Fruit fly (Drosophila melanogaster) whole organism, prepupa: ENCODE data around the gene RhoGAP19D.
A peak's percentile ranks its signal among the peaks of the same experiment; 100 is the strongest.

Experiments used
- Blimp-1 ChIP-seq: fragments of 200-800 bp; sonication (Bioruptor generic); optimal IDR thresholded peaks from 3 replicates; lab custom pipeline; 2017; ENCODE audit warnings: missing biosample characterization, missing genetic modification characterization, mild to moderate bottlenecking, moderate library complexity, missing genetic modification reagents
- CG10631 ChIP-seq: fragments of 200-800 bp; sonication (Bioruptor generic); optimal IDR thresholded peaks from 2 replicates; lab custom pipeline; 2016; ENCODE audit warnings: missing biosample characterization, missing genetic modification characterization
- CG10669 ChIP-seq: fragments of 200-800 bp; sonication (Bioruptor generic); optimal IDR thresholded peaks from 3 replicates; lab custom pipeline; 2018; ENCODE audit warnings: missing biosample characterization, mild to moderate bottlenecking, missing genetic modification characterization, moderate library complexity
- CG11294 ChIP-seq: fragments of 200-800 bp; sonication (Bioruptor generic); IDR thresholded peaks from 2 replicates; pipeline ENCODE4 v1.3.6; 2022; ENCODE audit warnings: missing biosample characterization, missing genetic modification characterization
- CG11762 ChIP-seq: fragments of 200-800 bp; sonication (Bioruptor generic); optimal IDR thresholded peaks from 3 replicates; lab custom pipeline; 2016; ENCODE audit warnings: missing biosample characterization, missing genetic modification characterization; ENCODE audit not compliant: insufficient read depth
- CG11902 ChIP-seq: fragments of 200-800 bp; sonication (Bioruptor generic); optimal IDR thresholded peaks from 3 replicates; lab custom pipeline; 2016; ENCODE audit warnings: missing biosample characterization, missing genetic modification characterization
- CG15336 ChIP-seq: fragments of 200-800 bp; sonication (Bioruptor generic); IDR thresholded peaks from 2 replicates; pipeline ENCODE4 v1.3.6; 2022; ENCODE audit warnings: missing biosample characterization, missing genetic modification characterization
- CG1621 ChIP-seq: fragments of 200-800 bp; sonication (Bioruptor generic); optimal IDR thresholded peaks from 3 replicates; lab custom pipeline; 2018; ENCODE audit warnings: missing biosample characterization, mild to moderate bottlenecking, missing genetic modification characterization
- CG16779 ChIP-seq: fragments of 200-800 bp; sonication (Bioruptor generic); optimal IDR thresholded peaks from 3 replicates; lab custom pipeline; 2017; ENCODE audit warnings: missing biosample characterization, mild to moderate bottlenecking, missing genetic modification characterization
- CG32006 ChIP-seq: fragments of 200-800 bp; sonication (Bioruptor generic); optimal IDR thresholded peaks from 3 replicates; lab custom pipeline; 2017; ENCODE audit warnings: missing biosample characterization, mild to moderate bottlenecking, missing genetic modification characterization
- CG34406 ChIP-seq: fragments of 200-800 bp; sonication (Bioruptor generic); optimal IDR thresholded peaks from 3 replicates; lab custom pipeline; 2016; ENCODE audit warnings: missing biosample characterization, missing genetic modification characterization
- CG3919 ChIP-seq: fragments of 200-800 bp; sonication (Bioruptor generic); optimal IDR thresholded peaks from 3 replicates; lab custom pipeline; 2016; ENCODE audit warnings: missing biosample characterization, missing genetic modification characterization
- CG4318 ChIP-seq: fragments of 200-800 bp; sonication (Bioruptor generic); optimal IDR thresholded peaks from 3 replicates; lab custom pipeline; 2017; ENCODE audit warnings: missing biosample characterization, mild to moderate bottlenecking, missing genetic modification characterization
- CG6163 ChIP-seq: fragments of 200-800 bp; sonication (Bioruptor generic); IDR thresholded peaks from 3 replicates; pipeline ENCODE4 v1.3.6; 2022; ENCODE audit warnings: missing biosample characterization, missing genetic modification characterization
- CG6808 ChIP-seq: fragments of 200-800 bp; sonication (Bioruptor generic); optimal IDR thresholded peaks from 3 replicates; lab custom pipeline; 2017; ENCODE audit warnings: missing biosample characterization, missing genetic modification characterization, mild to moderate bottlenecking, moderate library complexity, missing genetic modification reagents
- CG7368 ChIP-seq: fragments of 200-800 bp; sonication (Bioruptor generic); optimal IDR thresholded peaks from 3 replicates; lab custom pipeline; 2016; ENCODE audit warnings: missing biosample characterization, missing genetic modification characterization
- CG8119 ChIP-seq: fragments of 200-800 bp; sonication (Bioruptor generic); IDR thresholded peaks from 3 replicates; pipeline ENCODE4 v1.3.6; 2022; ENCODE audit warnings: missing biosample characterization, missing genetic modification characterization
- CG8319 ChIP-seq: fragments of 200-800 bp; sonication (Bioruptor generic); optimal IDR thresholded peaks from 3 replicates; lab custom pipeline; 2016; ENCODE audit warnings: missing biosample characterization, missing genetic modification characterization
- CG9139 ChIP-seq: fragments of 200-800 bp; sonication (Bioruptor generic); optimal IDR thresholded peaks from 3 replicates; lab custom pipeline; 2017; ENCODE audit warnings: missing biosample characterization, mild to moderate bottlenecking, missing genetic modification characterization
- Eip75B ChIP-seq: fragments of 200-800 bp; sonication (Bioruptor generic); optimal IDR thresholded peaks from 3 replicates; lab custom pipeline; 2016; ENCODE audit warnings: missing biosample characterization, missing genetic modification characterization
- Eip78C ChIP-seq: fragments of 200-800 bp; sonication (Bioruptor generic); peaks from one replicate; lab custom pipeline; 2016; ENCODE audit warnings: missing biosample characterization, missing genetic modification characterization
- Eip93F ChIP-seq: fragments of 200-800 bp; sonication (Bioruptor generic); optimal IDR thresholded peaks from 2 replicates; lab custom pipeline; 2016; ENCODE audit warnings: missing biosample characterization, mild to moderate bottlenecking, missing genetic modification characterization
- Gug ChIP-seq: fragments of 200-800 bp; sonication (Bioruptor generic); IDR thresholded peaks from 2 replicates; pipeline ENCODE4 v1.3.6; 2022; ENCODE audit warnings: missing biosample characterization, missing genetic modification characterization
- Hr38 ChIP-seq: sonication (Bioruptor generic); optimal IDR thresholded peaks from 2 replicates; lab custom pipeline; 2016; ENCODE audit warnings: missing biosample characterization, missing genetic modification characterization
- Hr39 ChIP-seq: fragments of 200-800 bp; sonication (Bioruptor generic); optimal IDR thresholded peaks from 2 replicates; lab custom pipeline; 2016; ENCODE audit warnings: missing biosample characterization, missing genetic modification characterization
- OdsH ChIP-seq: fragments of 200-800 bp; sonication (Bioruptor generic); optimal IDR thresholded peaks from 3 replicates; lab custom pipeline; 2016; ENCODE audit warnings: missing biosample characterization, missing genetic modification characterization
- Sox102F ChIP-seq: fragments of 200-800 bp; sonication (Bioruptor generic); optimal IDR thresholded peaks from 2 replicates; lab custom pipeline; 2016; ENCODE audit warnings: missing biosample characterization, mild to moderate bottlenecking, missing genetic modification characterization
- Sox15 ChIP-seq: fragments of 200-800 bp; sonication (Bioruptor generic); optimal IDR thresholded peaks from 3 replicates; lab custom pipeline; 2016; ENCODE audit warnings: missing biosample characterization, missing genetic modification characterization
- acj6 ChIP-seq: fragments of 200-800 bp; sonication (Bioruptor generic); optimal IDR thresholded peaks from 3 replicates; lab custom pipeline; 2016; ENCODE audit warnings: missing biosample characterization, missing genetic modification characterization
- cyc ChIP-seq: fragments of 200-800 bp; sonication (Bioruptor generic); optimal IDR thresholded peaks from 3 replicates; lab custom pipeline; 2016; ENCODE audit warnings: missing biosample characterization, missing genetic modification characterization
- dac ChIP-seq: fragments of 200-800 bp; sonication (Bioruptor generic); optimal IDR thresholded peaks from 2 replicates; lab custom pipeline; 2017; ENCODE audit warnings: missing biosample characterization, mild to moderate bottlenecking, missing genetic modification characterization
- dsx ChIP-seq: fragments of 200-800 bp; optimal IDR thresholded peaks from 3 replicates; lab custom pipeline; 2019; ENCODE audit warnings: missing biosample characterization, mild to moderate bottlenecking, missing genetic modification characterization, moderate library complexity; ENCODE audit not compliant: poor library complexity, severe bottlenecking
- eg ChIP-seq: fragments of 200-800 bp; sonication (Bioruptor generic); IDR thresholded peaks from 3 replicates; pipeline ENCODE4 v1.3.6; 2022; ENCODE audit warnings: missing biosample characterization, missing genetic modification characterization
- esn ChIP-seq: fragments of 200-800 bp; sonication (Bioruptor generic); optimal IDR thresholded peaks from 2 replicates; lab custom pipeline; 2016; ENCODE audit warnings: missing biosample characterization, mild to moderate bottlenecking, missing genetic modification characterization, moderate library complexity
- fd85E ChIP-seq: fragments of 200-800 bp; sonication (Bioruptor generic); optimal IDR thresholded peaks from 3 replicates; lab custom pipeline; 2016; ENCODE audit warnings: missing biosample characterization, missing genetic modification characterization
- fkh ChIP-seq: fragments of 200-800 bp; sonication (Bioruptor generic); optimal IDR thresholded peaks from 3 replicates; lab custom pipeline; 2017; ENCODE audit warnings: missing biosample characterization, mild to moderate bottlenecking, missing genetic modification characterization, moderate library complexity
- lz ChIP-seq: fragments of 200-800 bp; sonication (Bioruptor generic); optimal IDR thresholded peaks from 3 replicates; lab custom pipeline; 2016; ENCODE audit warnings: missing biosample characterization, missing genetic modification characterization
- net ChIP-seq: fragments of 200-800 bp; sonication (Bioruptor generic); optimal IDR thresholded peaks from 3 replicates; lab custom pipeline; 2016; ENCODE audit warnings: missing biosample characterization, missing genetic modification characterization
- pdm3 ChIP-seq: fragments of 200-800 bp; sonication (Bioruptor generic); optimal IDR thresholded peaks from 3 replicates; lab custom pipeline; 2016; ENCODE audit warnings: missing biosample characterization, missing genetic modification characterization
- salr ChIP-seq, 2 experiments: fragments of 200-800 bp; sonication (Bioruptor generic); optimal IDR thresholded peaks; 3 replicates each; lab custom pipeline; 2016 to 2018; ENCODE audit warnings: missing biosample characterization in 2 of 2, missing genetic modification characterization in 2 of 2, mild to moderate bottlenecking in 1 of 2
- spab ChIP-seq: fragments of 200-800 bp; sonication (Bioruptor generic); optimal IDR thresholded peaks from 2 replicates; lab custom pipeline; 2017; ENCODE audit warnings: missing biosample characterization, mild to moderate bottlenecking, missing genetic modification characterization, missing genetic modification reagents
- ss ChIP-seq, 2 experiments: fragments of 200-800 bp; sonication (Bioruptor generic); optimal IDR thresholded peaks; 2 replicates in 1 of 2; 3 replicates in 1 of 2; lab custom pipeline; 2017 to 2018; ENCODE audit warnings: mild to moderate bottlenecking in 2 of 2, missing biosample characterization in 2 of 2, missing genetic modification characterization in 2 of 2, moderate library complexity in 1 of 2
- svp ChIP-seq: fragments of 200-800 bp; sonication (Bioruptor generic); peaks from one replicate; lab custom pipeline; 2016; ENCODE audit warnings: missing biosample characterization, missing genetic modification characterization
- vri ChIP-seq: fragments of 200-800 bp; sonication (Bioruptor generic); optimal IDR thresholded peaks from 3 replicates; lab custom pipeline; 2016; ENCODE audit warnings: missing biosample characterization, mild to moderate bottlenecking, missing genetic modification characterization

The RhoGAP19D gene

dm6 chrX:20482790-20483564, 27.5 kb downstream of the RhoGAP19D start (continued):
- TF ChIP-seq CG10669 (GFP tag; lab: Kevin White, UChicago) (peak; percentile 58), eg (GFP tag; lab: Robert Waterston, UW) (peak; percentile 42; the same call in 1 of the 3 replicates), CG4318 (peak; percentile 34), CG7368 (GFP tag; lab: Kevin White, UChicago) (peak; percentile 15), CG1621 (tag; lab: Kevin White, UChicago) (no peak), cyc (GFP tag; lab: Kevin White, UChicago) (peak; percentile 21), CG32006 (GFP tag; lab: Kevin White, UChicago) (peak; percentile 68), acj6 (GFP tag; lab: Kevin White, UChicago) (peak; percentile 59), CG10631 (peak; percentile 63), CG3919 (GFP tag; lab: Kevin White, UChicago) (peak; percentile 40), salr (GFP tag; optimal IDR thresholded peaks at IDR 0.05; lab: Kevin White, UChicago) (peak in 1 of 2 experiments; percentile 43), esn (GFP tag; lab: Kevin White, UChicago) (peak; percentile 35), OdsH (peak; percentile 41), net (GFP tag; lab: Kevin White, UChicago) (peak; percentile 38), Hr39 (GFP tag; lab: Kevin White, UChicago) (peak; percentile 33), CG6163 (GFP tag; lab: Robert Waterston, UW) (0 out of 3 replicates have a peak, but pooled peaks have one; percentile 30), lz (GFP tag; lab: Kevin White, UChicago) (peak; percentile 44), vri (peak; percentile 7), CG8119 (GFP tag; lab: Robert Waterston, UW) (peak; percentile 69), pdm3 (GFP tag; lab: Kevin White, UChicago) (peak; percentile 54), Eip75B (peak; percentile 30), CG15336 (GFP tag; lab: Robert Waterston, UW) (peak; percentile 67), CG11902 (GFP tag; lab: Kevin White, UChicago) (peak; percentile 36), dac (GFP tag; lab: Kevin White, UChicago) (no peak), CG9139 (no peak), Gug (GFP tag; lab: Robert Waterston, UW) (peak; percentile 52), CG11294 (GFP tag; lab: Robert Waterston, UW) (peak; percentile 59; the same call in 1 of the 2 replicates), CG34406 (GFP tag; lab: Kevin White, UChicago) (peak; percentile 51), CG11762 (peak; percentile 18), Blimp-1 (GFP tag; lab: Kevin White, UChicago) (peak; percentile 1), CG8319 (GFP tag; lab: Kevin White, UChicago) (no peak)

- TF ChIP-seq pdm3 (GFP tag; lab: Kevin White, UChicago): no peak
- TF ChIP-seq CG8119 (GFP tag; lab: Robert Waterston, UW): no peak
- TF ChIP-seq fkh (GFP tag; lab: Kevin White, UChicago): peak; percentile 44
- no peak for TF ChIP-seq fd85E (GFP tag; lab: Kevin White, UChicago)
- TF ChIP-seq svp (GFP tag; lab: Kevin White, UChicago): peak; percentile 84
- TF ChIP-seq CG10669 (GFP tag; lab: Kevin White, UChicago): no peak
- no peak for TF ChIP-seq ss (GFP tag; optimal IDR thresholded peaks at IDR 0.05; lab: Kevin White, UChicago)
- TF ChIP-seq CG6808: no peak
- TF ChIP-seq Eip78C (GFP tag; lab: Kevin White, UChicago): peak; percentile 58
- TF ChIP-seq OdsH: no peak
- no peak for TF ChIP-seq CG3919 (GFP tag; lab: Kevin White, UChicago)
- TF ChIP-seq Hr39 (GFP tag; lab: Kevin White, UChicago): no peak
- no peak for TF ChIP-seq Sox102F (GFP tag; lab: Kevin White, UChicago)
- no peak for TF ChIP-seq CG11902 (GFP tag; lab: Kevin White, UChicago)
- TF ChIP-seq Eip75B: no peak
- no peak for TF ChIP-seq lz (GFP tag; lab: Kevin White, UChicago)
- TF ChIP-seq Eip93F: peak; percentile 84
- no peak for TF ChIP-seq eg (GFP tag; lab: Robert Waterston, UW)
- TF ChIP-seq dsx (GFP tag; lab: Kevin White, UChicago): no peak
- TF ChIP-seq Blimp-1 (GFP tag; lab: Kevin White, UChicago): no peak
- peak; percentile 65 for TF ChIP-seq vri
- no peak for TF ChIP-seq CG15336 (GFP tag; lab: Robert Waterston, UW)
- no peak for TF ChIP-seq Gug (GFP tag; lab: Robert Waterston, UW)
- TF ChIP-seq Hr38: no peak
- TF ChIP-seq acj6 (GFP tag; lab: Kevin White, UChicago): no peak
- no peak for TF ChIP-seq spab (GFP tag; lab: Kevin White, UChicago)
- no peak for TF ChIP-seq CG16779 (tag; lab: Kevin White, UChicago)
- TF ChIP-seq Sox15: no peak
These were observed 29.1 kb downstream of the RhoGAP19D start for dm6 chrX:20481404-20481803.
